Worm (Caenorhabditis elegans) whole organism, dauer: ENCODE results near the gene C05C10.8.

Experiments
- unc-62 ChIP-seq: sonication (generic microtip); optimal IDR thresholded peaks from 2 replicates; lab custom pipeline; 2017; ENCODE audit warnings: missing biosample characterization, missing genetic modification reagents, missing genetic modification characterization

The C05C10.8 gene

ce11 chrII:9931476-9931875, 13.7 kb upstream of the C05C10.8 start, which contains the start of gene pho-11:
Gene pho-11, plus strand, starts transcription at chrII:9931849.
- TF ChIP-seq unc-62 (GFP tag; lab: Kevin White, UChicago) = no peak

ce11 chrII:9931012-9931411, 13.2 kb upstream of the C05C10.8 start:
- TF ChIP-seq unc-62 (GFP tag; lab: Kevin White, UChicago) = no peak

ce11 chrII:9928470-9928869, 10.7 kb upstream of the C05C10.8 start:
- no peak for TF ChIP-seq unc-62 (GFP tag; lab: Kevin White, UChicago)

- no peak for TF ChIP-seq unc-62 (GFP tag; lab: Kevin White, UChicago)
Measured at ce11 chrII:9921622-9922269, 3.9 kb upstream of the C05C10.8 start, which contains the start of gene C05C10.2. Gene C05C10.2, plus strand, starts transcription at chrII:9922219.

- no peak for TF ChIP-seq unc-62 (GFP tag; lab: Kevin White, UChicago)
Measured at ce11 chrII:9920468-9920867, 2.7 kb upstream of the C05C10.8 start, which contains the start of gene pho-10. Gene pho-10, minus strand, starts transcription at chrII:9920568.

ce11 chrII:9916177-9916576, 1.6 kb downstream of the C05C10.8 start, which contains the start of gene F26C11.4:
Gene F26C11.4, minus strand, starts transcription at chrII:9916277.
- TF ChIP-seq unc-62 (GFP tag; lab: Kevin White, UChicago) = no peak

ce11 chrII:9914999-9915398, 2.8 kb downstream of the C05C10.8 start, which contains the start of gene F26C11.3:
Gene F26C11.3, minus strand, starts transcription at chrII:9915099.
- TF ChIP-seq unc-62 (GFP tag; lab: Kevin White, UChicago) = no peak

- no peak for TF ChIP-seq unc-62 (GFP tag; lab: Kevin White, UChicago)
Measured at ce11 chrII:9904459-9904858, 13.3 kb downstream of the C05C10.8 start.

ce11 chrII:9900276-9900675, 17.5 kb downstream of the C05C10.8 start, which contains the start of gene unc-4:
Gene unc-4, minus strand, starts transcription at chrII:9900376.
- TF ChIP-seq unc-62 (GFP tag; lab: Kevin White, UChicago) = no peak

ce11 chrII:9898744-9899143, 19.1 kb downstream of the C05C10.8 start:
- no peak for TF ChIP-seq unc-62 (GFP tag; lab: Kevin White, UChicago)

- TF ChIP-seq unc-62 (GFP tag; lab: Kevin White, UChicago) = no peak
Measured at ce11 chrII:9895173-9895572, 22.6 kb downstream of the C05C10.8 start.

- TF ChIP-seq unc-62 (GFP tag; lab: Kevin White, UChicago) = no peak
Measured at ce11 chrII:9894435-9894834, 23.4 kb downstream of the C05C10.8 start, which contains the start of gene F26C11.1. Gene F26C11.1, plus strand, starts transcription at chrII:9894735.

ce11 chrII:9892409-9892808, 25.4 kb downstream of the C05C10.8 start, which contains the start of gene C08H9.16:
Gene C08H9.16, plus strand, starts transcription at chrII:9892778.
- TF ChIP-seq unc-62 (GFP tag; lab: Kevin White, UChicago) = no peak

ce11 chrII:9891823-9892222, 26.0 kb downstream of the C05C10.8 start:
- TF ChIP-seq unc-62 (GFP tag; lab: Kevin White, UChicago) = no peak

ce11 chrII:9891031-9891689, 26.6 kb downstream of the C05C10.8 start, which contains the start of gene vgln-1:
Gene vgln-1, minus strand, starts transcription at chrII:9891081.
- TF ChIP-seq unc-62 (GFP tag; lab: Kevin White, UChicago) = no peak

ce11 chrII:9888549-9888948, 29.3 kb downstream of the C05C10.8 start:
- no peak for TF ChIP-seq unc-62 (GFP tag; lab: Kevin White, UChicago)
